Worm (Caenorhabditis elegans): Measurements from ENCODE around the gene rad-54.L2.
A peak's percentile ranks its signal among the peaks of the same experiment; 100 is the strongest.

ce11 chrIV:8925990-8926389, 32.1 kb downstream of the rad-54.L2 start, which contains the start of the genes D1046.2 and cfim-2:
- TF ChIP-seq lin-39 (tag; optimal IDR thresholded peaks at IDR 0.05) (no peak), jun-1 (tag; optimal IDR thresholded peaks at IDR 0.05) (no peak), lin-13 (GFP tag; optimal IDR thresholded peaks at IDR 0.05) (no peak), egl-27 (tag; optimal IDR thresholded peaks at IDR 0.05) (no peak), C34B4.2 (tag; optimal IDR thresholded peaks at IDR 0.05) (no peak), vab-15 (tag; optimal IDR thresholded peaks at IDR 0.05) (no peak), ces-1 (GFP tag; optimal IDR thresholded peaks at IDR 0.05) (no peak), zag-1 (tag; optimal IDR thresholded peaks at IDR 0.05) (no peak), dpl-1 (GFP tag; optimal IDR thresholded peaks at IDR 0.05) (peak; percentile 5 to 33 (median 27)), unc-62 (GFP tag; optimal IDR thresholded peaks at IDR 0.05) (no peak), nhr-11 (tag; optimal IDR thresholded peaks at IDR 0.05) (no peak), lsy-2 (tag; optimal IDR thresholded peaks at IDR 0.05) (peak in 1 of 2 experiments; percentile 64), swsn-7 (tag; optimal IDR thresholded peaks at IDR 0.05) (peak; percentile 30)

All from whole organism, L1 larva.